Fruit fly (Drosophila melanogaster): ENCODE measurements around the gene msd5.

msd5 gene

dm6 chr3L:1349942-1350923, 17.3 kb upstream of the msd5 start (continued):
- peak; percentile 33 for TF ChIP-seq CG8944 (GFP tag; optimal IDR thresholded peaks at IDR 0.05)
- peak; percentile 11 to 25 for TF ChIP-seq Pdp1 (GFP tag; optimal IDR thresholded peaks at IDR 0.05)
- peak; percentile 49 for TF ChIP-seq CG9797 (GFP tag; optimal IDR thresholded peaks at IDR 0.05)
- no peak for TF ChIP-seq CrebB (tag; optimal IDR thresholded peaks at IDR 0.05)
- TF ChIP-seq CG8281 (tag; optimal IDR thresholded peaks at IDR 0.05), result no peak
- TF ChIP-seq tin (GFP tag; optimal IDR thresholded peaks at IDR 0.05), result peak; percentile 11
- peak; percentile 1 for TF ChIP-seq CG7786 (GFP tag; optimal IDR thresholded peaks at IDR 0.05)
- TF ChIP-seq CG6272 (GFP tag; IDR thresholded peaks at IDR 0.05), result peak; percentile 57
- TF ChIP-seq CG15601 (tag; optimal IDR thresholded peaks at IDR 0.05), result peak; percentile 7
- TF ChIP-seq Meics (GFP tag; optimal IDR thresholded peaks at IDR 0.05), result peak; percentile 41
- peak; percentile 98 for TF ChIP-seq CG14860 (GFP tag; IDR thresholded peaks at IDR 0.05; ENCODE audit: partially characterized antibody)
- peak; percentile 19 for TF ChIP-seq CG10979 (tag; optimal IDR thresholded peaks at IDR 0.05)
- TF ChIP-seq eve (GFP tag; optimal IDR thresholded peaks at IDR 0.05), result no peak
- no peak for TF ChIP-seq CG18476 (GFP tag; optimal IDR thresholded peaks at IDR 0.05)
- TF ChIP-seq CG2120 (GFP tag; optimal IDR thresholded peaks at IDR 0.05), result peak; percentile 61
- TF ChIP-seq caup (GFP tag; optimal IDR thresholded peaks at IDR 0.05; ENCODE audit: severe bottlenecking), result peak; percentile 11
- no peak for TF ChIP-seq CG17328 (GFP tag; IDR thresholded peaks at IDR 0.05)
- no peak for TF ChIP-seq CG8359 (GFP tag; optimal IDR thresholded peaks at IDR 0.05; ENCODE audit: borderline replicate concordance)
- no peak for TF ChIP-seq CG7987 (GFP tag; optimal IDR thresholded peaks at IDR 0.05)
- no peak for TF ChIP-seq CG6175 (GFP tag; IDR thresholded peaks at IDR 0.05)
- TF ChIP-seq pzg (GFP tag; optimal IDR thresholded peaks at IDR 0.05), result peak; percentile 85
- no peak for TF ChIP-seq stc (GFP tag; IDR thresholded peaks at IDR 0.05)
- TF ChIP-seq CG18764 (GFP tag; optimal IDR thresholded peaks at IDR 0.05), result no peak
- peak; percentile 42 for TF ChIP-seq Ets97D (GFP tag; optimal IDR thresholded peaks at IDR 0.05)
- peak; percentile 20 for TF ChIP-seq her (GFP tag; optimal IDR thresholded peaks at IDR 0.05)
- TF ChIP-seq CG4424 (GFP tag; optimal IDR thresholded peaks at IDR 0.05), result peak; percentile 59
- TF ChIP-seq Sox100B (GFP tag; optimal IDR thresholded peaks at IDR 0.05), result no peak
- no peak for TF ChIP-seq hth (optimal IDR thresholded peaks at IDR 0.05)
- TF ChIP-seq ERR (GFP tag; optimal IDR thresholded peaks at IDR 0.05), result no peak
- TF ChIP-seq ro (GFP tag; IDR thresholded peaks at IDR 0.05), result no peak
- peak; percentile 11 for TF ChIP-seq CG4820 (GFP tag; optimal IDR thresholded peaks at IDR 0.05)
- TF ChIP-seq BtbVII (GFP tag; optimal IDR thresholded peaks at IDR 0.05), result no peak
- peak; percentile 99 for TF ChIP-seq CG34224 (GFP tag; IDR thresholded peaks at IDR 0.05; ENCODE audit: partially characterized antibody)
- TF ChIP-seq psq (GFP tag; optimal IDR thresholded peaks at IDR 0.05), result no peak
- peak; percentile 21; the same call in 1 of the 2 replicates for TF ChIP-seq ssp (GFP tag; IDR thresholded peaks at IDR 0.05)
- TF ChIP-seq vnd (GFP tag; IDR thresholded peaks at IDR 0.05; ENCODE audit: partially characterized antibody), result peak; percentile 97
- TF ChIP-seq CG11560 (tag; IDR thresholded peaks at IDR 0.05), result peak; percentile 97
- peak; percentile 19 for TF ChIP-seq bcd (GFP tag; optimal IDR thresholded peaks at IDR 0.05)
- no peak for TF ChIP-seq CG4282 (GFP tag; optimal IDR thresholded peaks at IDR 0.05)
- no peak for TF ChIP-seq MTF-1 (GFP tag; optimal IDR thresholded peaks at IDR 0.05; ENCODE audit: borderline replicate concordance)
- no peak for TF ChIP-seq tll (GFP tag; optimal IDR thresholded peaks at IDR 0.05)
- peak; percentile 96 for TF ChIP-seq nerfin-2 (GFP tag; IDR thresholded peaks at IDR 0.05; ENCODE audit: partially characterized antibody)
- TF ChIP-seq ind (GFP tag; optimal IDR thresholded peaks at IDR 0.05), result peak; percentile 26
- TF ChIP-seq CG1792 (GFP tag; optimal IDR thresholded peaks at IDR 0.05), result no peak
- TF ChIP-seq CG13123 (GFP tag; optimal IDR thresholded peaks at IDR 0.05), result peak; percentile 1
- no peak for TF ChIP-seq gsb (GFP tag; IDR thresholded peaks at IDR 0.05)
- TF ChIP-seq Sox102F (GFP tag; optimal IDR thresholded peaks at IDR 0.05), result peak; percentile 21
- peak; percentile 45 for TF ChIP-seq Dek (tag; optimal IDR thresholded peaks at IDR 0.05)

All from whole organism, embryonic.